Worm (Caenorhabditis elegans) whole organism, L4 larva: ENCODE results near the gene Y38H6C.23.

ENCODE experiments used
- arid-1 ChIP-seq: fragments of 200-800 bp; sonication (Bioruptor generic); conservative IDR thresholded peaks from 2 replicates; pipeline ENCODE4 v1.3.6; 2022; ENCODE audit warnings: missing genetic modification reagents, missing genetic modification characterization, missing compliant biosample characterization
- attf-4 ChIP-seq: sonication (generic microtip); optimal IDR thresholded peaks from 3 replicates; lab custom pipeline; 2017; ENCODE audit warnings: missing biosample characterization, missing genetic modification characterization
- dve-1 ChIP-seq: sonication (generic microtip); optimal IDR thresholded peaks from 2 replicates; lab custom pipeline; 2017; ENCODE audit warnings: antibody characterized with exemption, mild to moderate bottlenecking, missing genetic modification characterization, missing compliant biosample characterization; ENCODE audit not compliant: insufficient read depth
- egl-27 ChIP-seq: sonication (generic microtip); optimal IDR thresholded peaks from 3 replicates; lab custom pipeline; 2017; ENCODE audit warnings: missing biosample characterization, missing genetic modification reagents, missing genetic modification characterization
- fkh-10 ChIP-seq: fragments of 150-350 bp; optimal IDR thresholded peaks from 2 replicates; lab custom pipeline; 2014; ENCODE audit warnings: missing biosample characterization, missing genetic modification reagents, missing genetic modification characterization
- gei-8 ChIP-seq: fragments of 200-800 bp; sonication (Bioruptor generic); optimal IDR thresholded peaks from 2 replicates; lab custom pipeline; 2018; ENCODE audit warnings: mild to moderate bottlenecking, missing genetic modification characterization, missing compliant biosample characterization
- lin-1 ChIP-seq: fragments of 200-800 bp; sonication (Bioruptor generic); IDR thresholded peaks from 2 replicates; pipeline ENCODE4 v1.3.6; 2022; ENCODE audit warnings: missing genetic modification reagents, missing genetic modification characterization, missing compliant biosample characterization
- nhr-10 ChIP-seq: fragments of 150-350 bp; optimal IDR thresholded peaks from 2 replicates; lab custom pipeline; 2014; ENCODE audit warnings: missing biosample characterization, missing genetic modification characterization
- nhr-28 ChIP-seq: fragments of 150-350 bp; optimal IDR thresholded peaks from 2 replicates; lab custom pipeline; 2014; ENCODE audit warnings: missing biosample characterization, missing genetic modification characterization
- ztf-11 ChIP-seq: fragments of 150-350 bp; optimal IDR thresholded peaks from 2 replicates; lab custom pipeline; 2014; ENCODE audit warnings: missing biosample characterization, missing genetic modification characterization

ce11 chrV:20556260-20556659, at the start of gene Y38H6C.23:
- TF ChIP-seq lin-1 (GFP tag; lab: Robert Waterston, UW) (no peak), arid-1 (GFP tag; lab: Robert Waterston, UW) (no peak), nhr-28 (no peak), gei-8 (GFP tag; lab: Kevin White, UChicago) (no peak), dve-1 (tag; lab: Kevin White, UChicago) (no peak), ztf-11 (tag; lab: Kevin White, UChicago) (no peak), attf-4 (tag; lab: Kevin White, UChicago) (no peak), fkh-10 (GFP tag; lab: Kevin White, UChicago) (no peak), egl-27 (tag; lab: Kevin White, UChicago) (no peak), nhr-10 (tag; lab: Kevin White, UChicago) (no peak)
